Worm (Caenorhabditis elegans) whole organism, late embryonic: ENCODE data around the gene R09E10.5.
"Not testable (repeated sequence)": the region's sequence is repeated elsewhere in the genome, so short reads cannot be mapped to it uniquely, and the experiment has no call there.

Source experiments
- C08G9.2 ChIP-seq: sonication (generic microtip); optimal IDR thresholded peaks from 2 replicates; lab custom pipeline; 2016; ENCODE audit warnings: mild to moderate bottlenecking, missing genetic modification characterization, moderate library complexity, missing compliant biosample characterization
- C38D4.7 ChIP-seq: fragments of 200-800 bp; sonication (Bioruptor generic); optimal IDR thresholded peaks from 2 replicates; lab custom pipeline; 2018; ENCODE audit warnings: mild to moderate bottlenecking, missing genetic modification characterization, moderate library complexity, missing compliant biosample characterization
- K09A11.1 ChIP-seq: sonication (generic microtip); optimal IDR thresholded peaks from 2 replicates; lab custom pipeline; 2017; ENCODE audit warnings: antibody characterized with exemption, mild to moderate bottlenecking, missing genetic modification characterization, missing compliant biosample characterization; ENCODE audit not compliant: insufficient read depth
- T23F11.4 ChIP-seq: fragments of 200-800 bp; sonication (Bioruptor generic); optimal IDR thresholded peaks from 2 replicates; lab custom pipeline; 2018; ENCODE audit warnings: mild to moderate bottlenecking, missing genetic modification characterization, missing compliant biosample characterization
- ceh-14 ChIP-seq: sonication (generic microtip); optimal IDR thresholded peaks from 2 replicates; lab custom pipeline; 2016; ENCODE audit warnings: missing genotype, missing genetic modification characterization, missing compliant biosample characterization
- ceh-18 ChIP-seq: sonication (generic microtip); optimal IDR thresholded peaks from 2 replicates; lab custom pipeline; 2016; ENCODE audit warnings: missing genetic modification characterization, missing compliant biosample characterization
- ceh-31 ChIP-seq: sonication (generic microtip); optimal IDR thresholded peaks from 2 replicates; lab custom pipeline; 2016; ENCODE audit warnings: missing genetic modification characterization, missing compliant biosample characterization
- ceh-34 ChIP-seq: sonication (generic microtip); optimal IDR thresholded peaks from 2 replicates; lab custom pipeline; 2016; ENCODE audit warnings: mild to moderate bottlenecking, missing genetic modification characterization, missing compliant biosample characterization
- ceh-45 ChIP-seq: fragments of 200-800 bp; sonication (Bioruptor generic); IDR thresholded peaks from 2 replicates; pipeline ENCODE4 v1.3.6; 2022; ENCODE audit warnings: missing genetic modification reagents, missing genetic modification characterization, missing compliant biosample characterization
- ceh-6 ChIP-seq: fragments of 200-800 bp; sonication (Bioruptor generic); optimal IDR thresholded peaks from 2 replicates; lab custom pipeline; 2018; ENCODE audit warnings: mild to moderate bottlenecking, missing genetic modification characterization, missing compliant biosample characterization
- ceh-9 ChIP-seq: sonication (generic microtip); optimal IDR thresholded peaks from 2 replicates; lab custom pipeline; 2016; ENCODE audit warnings: mild to moderate bottlenecking, missing genetic modification characterization, inconsistent platforms, missing compliant biosample characterization
- che-1 ChIP-seq: sonication (generic microtip); optimal IDR thresholded peaks from 2 replicates; lab custom pipeline; 2016; ENCODE audit warnings: mild to moderate bottlenecking, missing genetic modification characterization, missing compliant biosample characterization
- dmd-4 ChIP-seq: sonication (generic microtip); optimal IDR thresholded peaks from 2 replicates; lab custom pipeline; 2016; ENCODE audit warnings: borderline replicate concordance, missing genetic modification characterization, missing compliant biosample characterization
- dve-1 ChIP-seq: sonication (generic microtip); optimal IDR thresholded peaks from 2 replicates; lab custom pipeline; 2017; ENCODE audit warnings: antibody characterized with exemption, mild to moderate bottlenecking, missing genetic modification characterization, missing compliant biosample characterization
- elt-2 ChIP-seq: sonication (generic microtip); optimal IDR thresholded peaks from 2 replicates; lab custom pipeline; 2016; ENCODE audit warnings: missing genetic modification reagents, missing genetic modification characterization, missing compliant biosample characterization
- elt-4 ChIP-seq: sonication (generic microtip); optimal IDR thresholded peaks from 2 replicates; lab custom pipeline; 2016; ENCODE audit warnings: missing genetic modification characterization, missing compliant biosample characterization
- eyg-1 ChIP-seq: sonication (generic microtip); optimal IDR thresholded peaks from 2 replicates; lab custom pipeline; 2016; ENCODE audit warnings: missing genotype, missing genetic modification characterization, missing compliant biosample characterization
- fax-1 ChIP-seq: sonication (generic microtip); optimal IDR thresholded peaks from 2 replicates; lab custom pipeline; 2016; ENCODE audit warnings: missing genotype, missing genetic modification characterization, missing compliant biosample characterization
- fkh-10 ChIP-seq: fragments of 150-350 bp; optimal IDR thresholded peaks from 2 replicates; lab custom pipeline; 2014; ENCODE audit warnings: missing biosample characterization, missing genetic modification reagents, missing genetic modification characterization
- fkh-6 ChIP-seq: sonication (generic microtip); optimal IDR thresholded peaks from 2 replicates; lab custom pipeline; 2016; ENCODE audit warnings: missing genetic modification characterization, missing compliant biosample characterization
- hlh-13 ChIP-seq: fragments of 200-800 bp; sonication (Bioruptor generic); optimal IDR thresholded peaks from 2 replicates; lab custom pipeline; 2018; ENCODE audit warnings: mild to moderate bottlenecking, missing genetic modification characterization, missing compliant biosample characterization
- hlh-15 ChIP-seq: sonication (generic microtip); optimal IDR thresholded peaks from 2 replicates; lab custom pipeline; 2016; ENCODE audit warnings: missing genetic modification characterization, missing compliant biosample characterization
- hlh-30 ChIP-seq: sonication (generic microtip); optimal IDR thresholded peaks from 2 replicates; lab custom pipeline; 2017; ENCODE audit warnings: antibody characterized with exemption, missing genetic modification characterization, missing compliant biosample characterization; ENCODE audit not compliant: insufficient read depth
- hlh-6 ChIP-seq: sonication (generic microtip); optimal IDR thresholded peaks from 2 replicates; lab custom pipeline; 2016; ENCODE audit warnings: missing genotype, missing genetic modification characterization, missing compliant biosample characterization
- lin-11 ChIP-seq: fragments of 200-800 bp; sonication (Bioruptor generic); optimal IDR thresholded peaks from 2 replicates; lab custom pipeline; 2018; ENCODE audit warnings: mild to moderate bottlenecking, missing genetic modification characterization, missing compliant biosample characterization
- madf-2 ChIP-seq: sonication (generic microtip); optimal IDR thresholded peaks from 2 replicates; lab custom pipeline; 2017; ENCODE audit warnings: missing genetic modification characterization, missing compliant biosample characterization
- nfya-1 ChIP-seq: sonication (generic microtip); optimal IDR thresholded peaks from 2 replicates; lab custom pipeline; 2017; ENCODE audit warnings: missing genetic modification characterization, mild to moderate bottlenecking, missing compliant biosample characterization, antibody characterized with exemption, moderate library complexity
- nhr-232 ChIP-seq: sonication (generic microtip); optimal IDR thresholded peaks from 2 replicates; lab custom pipeline; 2016; ENCODE audit warnings: missing genetic modification characterization, missing compliant biosample characterization
- odd-2 ChIP-seq: sonication (generic microtip); optimal IDR thresholded peaks from 2 replicates; lab custom pipeline; 2017; ENCODE audit warnings: antibody characterized with exemption, mild to moderate bottlenecking, missing genetic modification characterization, missing compliant biosample characterization
- pag-3 ChIP-seq: sonication (generic microtip); optimal IDR thresholded peaks from 2 replicates; lab custom pipeline; 2016; ENCODE audit warnings: missing compliant biosample characterization, missing genetic modification characterization, borderline replicate concordance
- pax-1 ChIP-seq: fragments of 150-350 bp; optimal IDR thresholded peaks from 2 replicates; lab custom pipeline; 2014; ENCODE audit warnings: missing biosample characterization, missing genetic modification characterization
- pqm-1 ChIP-seq: sonication (generic microtip); optimal IDR thresholded peaks from 2 replicates; lab custom pipeline; 2016; ENCODE audit warnings: missing genetic modification characterization, missing compliant biosample characterization
- ref-2 ChIP-seq: sonication (generic microtip); optimal IDR thresholded peaks from 2 replicates; lab custom pipeline; 2016; ENCODE audit warnings: missing genetic modification characterization, missing compliant biosample characterization
- sdc-2 ChIP-seq: sonication (generic microtip); optimal IDR thresholded peaks from 2 replicates; lab custom pipeline; 2016; ENCODE audit warnings: missing genotype, missing genetic modification characterization, missing compliant biosample characterization
- syd-9 ChIP-seq: sonication (generic microtip); optimal IDR thresholded peaks from 2 replicates; lab custom pipeline; 2016; ENCODE audit warnings: mild to moderate bottlenecking, missing genetic modification characterization, moderate library complexity, missing compliant biosample characterization
- tbx-2 ChIP-seq: sonication (generic microtip); optimal IDR thresholded peaks from 2 replicates; lab custom pipeline; 2016; ENCODE audit warnings: missing genetic modification characterization, missing compliant biosample characterization
- tbx-7 ChIP-seq: sonication (generic microtip); optimal IDR thresholded peaks from 2 replicates; lab custom pipeline; 2016; ENCODE audit warnings: missing genotype, missing genetic modification characterization, missing compliant biosample characterization
- unc-86 ChIP-seq: sonication (generic microtip); optimal IDR thresholded peaks from 2 replicates; lab custom pipeline; 2016; ENCODE audit warnings: missing genetic modification characterization, missing compliant biosample characterization
- zip-5 ChIP-seq: sonication (generic microtip); optimal IDR thresholded peaks from 2 replicates; lab custom pipeline; 2016; ENCODE audit warnings: missing genetic modification characterization, missing compliant biosample characterization

Gene R09E10.5

DNA sequence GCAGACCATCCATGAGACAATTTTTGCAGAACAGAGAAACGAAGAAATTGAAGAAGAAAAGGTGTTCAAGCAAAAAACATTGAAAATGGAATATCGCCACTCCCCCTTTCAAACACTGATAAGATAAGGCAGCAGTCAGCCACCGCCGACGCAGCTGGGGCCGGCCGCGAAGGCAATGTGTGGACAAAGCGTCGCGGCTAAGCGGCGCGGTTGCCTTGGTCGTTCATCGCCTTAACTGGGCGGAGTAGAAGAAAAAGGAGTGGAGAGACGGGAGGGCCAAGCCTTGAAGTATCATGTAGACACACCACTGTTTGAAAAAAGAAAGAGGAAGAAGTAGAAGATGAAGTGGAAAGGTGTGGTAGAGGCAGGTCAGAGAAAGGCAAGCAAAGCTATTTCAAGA lies 28.9 kb upstream of the R09E10.5 start:
- TF ChIP-seq tbx-2 (tag; lab: Kevin White, UChicago): no peak
- TF ChIP-seq pqm-1 (tag; lab: Kevin White, UChicago): peak; percentile 6
- TF ChIP-seq ceh-45 (GFP tag; lab: Robert Waterston, UW): no peak
- no peak for TF ChIP-seq dmd-4 (tag; lab: Kevin White, UChicago)
- TF ChIP-seq fkh-10 (GFP tag; lab: Kevin White, UChicago): no peak
- TF ChIP-seq tbx-7 (tag; lab: Kevin White, UChicago): no peak
- peak; percentile 15 for TF ChIP-seq hlh-6
- no peak for TF ChIP-seq ceh-6
- TF ChIP-seq C08G9.2: no peak
- TF ChIP-seq hlh-13 (GFP tag; lab: Kevin White, UChicago): no peak
- no peak for TF ChIP-seq dve-1 (tag; lab: Kevin White, UChicago)
- TF ChIP-seq fax-1 (tag; lab: Kevin White, UChicago): no peak
- no peak for TF ChIP-seq ceh-18 (tag; lab: Kevin White, UChicago)
- TF ChIP-seq ref-2 (tag; lab: Kevin White, UChicago): peak; percentile 58
- TF ChIP-seq pag-3 (tag; lab: Kevin White, UChicago): no peak
- no peak for TF ChIP-seq fkh-6 (tag; lab: Kevin White, UChicago)
- no peak for TF ChIP-seq madf-2 (tag; lab: Kevin White, UChicago)
- peak; percentile 30 for TF ChIP-seq ceh-31 (tag; lab: Kevin White, UChicago)
- TF ChIP-seq sdc-2 (tag; lab: Kevin White, UChicago): no peak
- no peak for TF ChIP-seq T23F11.4 (GFP tag; lab: Kevin White, UChicago)
- peak; percentile 13 for TF ChIP-seq ceh-34
- no peak for TF ChIP-seq C38D4.7 (GFP tag; lab: Kevin White, UChicago)
- TF ChIP-seq nhr-232 (tag; lab: Kevin White, UChicago): no peak
- TF ChIP-seq che-1 (tag; lab: Kevin White, UChicago): no peak
- TF ChIP-seq hlh-15 (tag; lab: Kevin White, UChicago): no peak
- TF ChIP-seq odd-2 (tag; lab: Kevin White, UChicago): no peak
- peak; percentile 56 for TF ChIP-seq elt-2
- TF ChIP-seq pax-1 (tag; lab: Kevin White, UChicago): no peak
- TF ChIP-seq lin-11: no peak
- peak; percentile 21 for TF ChIP-seq ceh-14
- TF ChIP-seq elt-4 (tag; lab: Kevin White, UChicago): no peak
- no peak for TF ChIP-seq syd-9
- TF ChIP-seq ceh-9: no peak

DNA sequence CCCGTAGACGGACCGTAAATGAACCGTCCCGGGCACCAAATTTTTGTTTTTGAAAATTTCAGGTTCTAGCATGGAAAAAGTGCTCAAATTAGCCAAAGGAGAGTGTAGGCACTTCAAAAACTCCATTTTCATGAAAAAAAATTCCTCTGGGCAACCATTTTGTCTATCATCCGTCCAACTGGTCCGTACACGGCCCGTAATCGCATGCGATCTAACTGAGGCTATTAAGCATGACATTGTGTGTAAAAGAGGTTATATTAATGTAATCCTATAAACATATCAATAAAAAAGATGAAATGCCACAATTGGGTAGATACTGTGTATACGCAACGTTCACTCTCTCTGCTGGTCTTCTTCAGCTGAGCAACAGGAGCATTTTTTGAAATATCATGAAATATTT lies 20.5 kb upstream of the R09E10.5 start, which contains the start of gene R09E10.1:
TSS of gene R09E10.1 (minus strand) at position 101 of the 400 bp plus-strand sequence.
- not testable (repeated sequence) for TF ChIP-seq fkh-6 (tag; lab: Kevin White, UChicago); hlh-30; K09A11.1 (tag; lab: Kevin White, UChicago)

DNA sequence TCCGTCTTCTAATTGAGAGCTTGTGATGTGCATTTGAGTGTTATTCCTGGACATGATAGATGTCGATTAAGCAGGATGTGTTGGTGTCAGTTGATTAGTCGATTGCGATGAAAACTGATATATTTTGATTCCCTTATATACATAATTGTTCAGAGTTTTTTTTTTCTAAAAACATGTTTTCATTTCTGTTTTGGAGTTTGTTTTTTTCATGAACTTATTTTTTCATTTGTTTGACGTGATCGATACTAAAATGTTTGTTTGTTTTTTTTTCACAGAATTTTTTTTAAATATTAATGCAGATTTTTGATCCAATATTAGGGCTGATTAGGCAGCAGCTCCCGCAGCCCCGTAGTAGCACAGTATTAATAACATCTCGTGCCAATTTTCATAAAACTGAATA lies 16.1 kb upstream of the R09E10.5 start, which contains the start of gene R09E10.2:
TSS of gene R09E10.2 (minus strand) at position 101 of the 400 bp plus-strand sequence.
- no peak for TF ChIP-seq unc-86

DNA sequence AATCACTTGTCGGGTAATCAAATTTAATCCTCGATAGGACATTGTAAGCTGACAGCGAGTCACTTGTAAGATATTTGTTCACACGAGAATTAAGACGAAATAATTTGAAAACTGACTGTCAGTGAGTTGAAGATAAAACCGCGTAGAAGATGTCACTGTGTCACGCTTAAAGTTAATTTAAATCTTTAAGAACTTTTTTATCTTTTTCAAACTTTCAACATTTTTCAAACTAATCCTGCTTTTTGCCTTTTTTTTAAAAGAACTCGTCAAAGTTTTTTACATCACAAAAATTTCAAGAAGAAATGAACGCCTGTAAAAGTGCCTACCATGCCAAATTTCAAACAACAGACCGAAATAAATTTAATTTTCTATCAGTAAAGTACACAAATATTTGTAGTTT lies 11.5 kb upstream of the R09E10.5 start, which contains the start of gene acs-18:
TSS of gene acs-18 (minus strand) at position 101 of the 400 bp plus-strand sequence.
- no peak for TF ChIP-seq ceh-14
- no peak for TF ChIP-seq nfya-1 (tag; lab: Kevin White, UChicago)
- no peak for TF ChIP-seq ceh-45 (GFP tag; lab: Robert Waterston, UW)
- TF ChIP-seq fkh-10 (GFP tag; lab: Kevin White, UChicago): no peak
- TF ChIP-seq eyg-1 (tag; lab: Kevin White, UChicago): no peak
- TF ChIP-seq zip-5: no peak
- no peak for TF ChIP-seq elt-2
- TF ChIP-seq, all 69 proteins: peak for 0
